Fruit fly (Drosophila melanogaster) whole organism, prepupa: Measurements from ENCODE around the gene CG18088.

Source experiments
- Blimp-1 ChIP-seq: fragments of 200-800 bp; sonication (Bioruptor generic); optimal IDR thresholded peaks from 3 replicates; lab custom pipeline; 2017; ENCODE audit warnings: missing biosample characterization, missing genetic modification characterization, mild to moderate bottlenecking, moderate library complexity, missing genetic modification reagents
- CG10631 ChIP-seq: fragments of 200-800 bp; sonication (Bioruptor generic); optimal IDR thresholded peaks from 2 replicates; lab custom pipeline; 2016; ENCODE audit warnings: missing biosample characterization, missing genetic modification characterization
- CG11294 ChIP-seq: fragments of 200-800 bp; sonication (Bioruptor generic); IDR thresholded peaks from 2 replicates; pipeline ENCODE4 v1.3.6; 2022; ENCODE audit warnings: missing biosample characterization, missing genetic modification characterization
- CG15336 ChIP-seq: fragments of 200-800 bp; sonication (Bioruptor generic); IDR thresholded peaks from 2 replicates; pipeline ENCODE4 v1.3.6; 2022; ENCODE audit warnings: missing biosample characterization, missing genetic modification characterization
- CG1621 ChIP-seq: fragments of 200-800 bp; sonication (Bioruptor generic); optimal IDR thresholded peaks from 3 replicates; lab custom pipeline; 2018; ENCODE audit warnings: missing biosample characterization, mild to moderate bottlenecking, missing genetic modification characterization
- CG3032 ChIP-seq: fragments of 200-800 bp; optimal IDR thresholded peaks from 2 replicates; lab custom pipeline; 2019; ENCODE audit warnings: missing biosample characterization, mild to moderate bottlenecking, missing genetic modification characterization, moderate library complexity
- CG32006 ChIP-seq: fragments of 200-800 bp; sonication (Bioruptor generic); optimal IDR thresholded peaks from 3 replicates; lab custom pipeline; 2017; ENCODE audit warnings: missing biosample characterization, mild to moderate bottlenecking, missing genetic modification characterization
- CG34406 ChIP-seq: fragments of 200-800 bp; sonication (Bioruptor generic); optimal IDR thresholded peaks from 3 replicates; lab custom pipeline; 2016; ENCODE audit warnings: missing biosample characterization, missing genetic modification characterization
- CG3919 ChIP-seq: fragments of 200-800 bp; sonication (Bioruptor generic); optimal IDR thresholded peaks from 3 replicates; lab custom pipeline; 2016; ENCODE audit warnings: missing biosample characterization, missing genetic modification characterization
- CG4318 ChIP-seq: fragments of 200-800 bp; sonication (Bioruptor generic); optimal IDR thresholded peaks from 3 replicates; lab custom pipeline; 2017; ENCODE audit warnings: missing biosample characterization, mild to moderate bottlenecking, missing genetic modification characterization
- CG6163 ChIP-seq: fragments of 200-800 bp; sonication (Bioruptor generic); IDR thresholded peaks from 3 replicates; pipeline ENCODE4 v1.3.6; 2022; ENCODE audit warnings: missing biosample characterization, missing genetic modification characterization
- CG6276 ChIP-seq: fragments of 200-800 bp; sonication (Bioruptor generic); optimal IDR thresholded peaks from 2 replicates; lab custom pipeline; 2017; ENCODE audit warnings: missing biosample characterization, mild to moderate bottlenecking, missing genetic modification characterization
- CG6792 ChIP-seq: fragments of 200-800 bp; sonication (Bioruptor generic); optimal IDR thresholded peaks from 3 replicates; lab custom pipeline; 2016; ENCODE audit warnings: missing biosample characterization, missing genetic modification characterization
- CG6854 ChIP-seq: fragments of 200-800 bp; sonication (Bioruptor generic); optimal IDR thresholded peaks from 2 replicates; lab custom pipeline; 2017; ENCODE audit warnings: missing biosample characterization, mild to moderate bottlenecking, missing genetic modification characterization
- CG7368 ChIP-seq: fragments of 200-800 bp; sonication (Bioruptor generic); optimal IDR thresholded peaks from 3 replicates; lab custom pipeline; 2016; ENCODE audit warnings: missing biosample characterization, missing genetic modification characterization
- CG8319 ChIP-seq: fragments of 200-800 bp; sonication (Bioruptor generic); optimal IDR thresholded peaks from 3 replicates; lab custom pipeline; 2016; ENCODE audit warnings: missing biosample characterization, missing genetic modification characterization
- CG9139 ChIP-seq: fragments of 200-800 bp; sonication (Bioruptor generic); optimal IDR thresholded peaks from 3 replicates; lab custom pipeline; 2017; ENCODE audit warnings: missing biosample characterization, mild to moderate bottlenecking, missing genetic modification characterization
- Eip75B ChIP-seq: fragments of 200-800 bp; sonication (Bioruptor generic); optimal IDR thresholded peaks from 3 replicates; lab custom pipeline; 2016; ENCODE audit warnings: missing biosample characterization, missing genetic modification characterization
- Eip93F ChIP-seq: fragments of 200-800 bp; sonication (Bioruptor generic); optimal IDR thresholded peaks from 2 replicates; lab custom pipeline; 2016; ENCODE audit warnings: missing biosample characterization, mild to moderate bottlenecking, missing genetic modification characterization
- Ets96B ChIP-seq: fragments of 200-800 bp; optimal IDR thresholded peaks from 2 replicates; lab custom pipeline; 2019; ENCODE audit warnings: missing biosample characterization, mild to moderate bottlenecking, missing genetic modification characterization, moderate library complexity
- Gug ChIP-seq: fragments of 200-800 bp; sonication (Bioruptor generic); IDR thresholded peaks from 2 replicates; pipeline ENCODE4 v1.3.6; 2022; ENCODE audit warnings: missing biosample characterization, missing genetic modification characterization
- Hr39 ChIP-seq: fragments of 200-800 bp; sonication (Bioruptor generic); optimal IDR thresholded peaks from 2 replicates; lab custom pipeline; 2016; ENCODE audit warnings: missing biosample characterization, missing genetic modification characterization
- Hr4 ChIP-seq: fragments of 200-800 bp; sonication (Bioruptor generic); optimal IDR thresholded peaks from 3 replicates; lab custom pipeline; 2016; ENCODE audit warnings: missing biosample characterization, missing genetic modification characterization
- Sox14 ChIP-seq: fragments of 200-800 bp; sonication (Bioruptor generic); optimal IDR thresholded peaks from 3 replicates; lab custom pipeline; 2016; ENCODE audit warnings: missing biosample characterization, missing genetic modification characterization
- Sox15 ChIP-seq: fragments of 200-800 bp; sonication (Bioruptor generic); optimal IDR thresholded peaks from 3 replicates; lab custom pipeline; 2016; ENCODE audit warnings: missing biosample characterization, missing genetic modification characterization
- achi ChIP-seq: fragments of 200-800 bp; sonication (Bioruptor generic); optimal IDR thresholded peaks from 3 replicates; lab custom pipeline; 2016; ENCODE audit warnings: missing biosample characterization, missing genetic modification characterization
- acj6 ChIP-seq: fragments of 200-800 bp; sonication (Bioruptor generic); optimal IDR thresholded peaks from 3 replicates; lab custom pipeline; 2016; ENCODE audit warnings: missing biosample characterization, missing genetic modification characterization
- cyc ChIP-seq: fragments of 200-800 bp; sonication (Bioruptor generic); optimal IDR thresholded peaks from 3 replicates; lab custom pipeline; 2016; ENCODE audit warnings: missing biosample characterization, missing genetic modification characterization
- dac ChIP-seq: fragments of 200-800 bp; sonication (Bioruptor generic); optimal IDR thresholded peaks from 2 replicates; lab custom pipeline; 2017; ENCODE audit warnings: missing biosample characterization, mild to moderate bottlenecking, missing genetic modification characterization
- eg ChIP-seq: fragments of 200-800 bp; sonication (Bioruptor generic); IDR thresholded peaks from 3 replicates; pipeline ENCODE4 v1.3.6; 2022; ENCODE audit warnings: missing biosample characterization, missing genetic modification characterization
- esn ChIP-seq: fragments of 200-800 bp; sonication (Bioruptor generic); optimal IDR thresholded peaks from 2 replicates; lab custom pipeline; 2016; ENCODE audit warnings: missing biosample characterization, mild to moderate bottlenecking, missing genetic modification characterization, moderate library complexity
- fd59A ChIP-seq: fragments of 200-800 bp; sonication (Bioruptor generic); optimal IDR thresholded peaks from 2 replicates; lab custom pipeline; 2017; ENCODE audit warnings: missing biosample characterization, mild to moderate bottlenecking, missing genetic modification characterization, missing genetic modification reagents
- fd85E ChIP-seq: fragments of 200-800 bp; sonication (Bioruptor generic); optimal IDR thresholded peaks from 3 replicates; lab custom pipeline; 2016; ENCODE audit warnings: missing biosample characterization, missing genetic modification characterization
- fkh ChIP-seq: fragments of 200-800 bp; sonication (Bioruptor generic); optimal IDR thresholded peaks from 3 replicates; lab custom pipeline; 2017; ENCODE audit warnings: missing biosample characterization, mild to moderate bottlenecking, missing genetic modification characterization, moderate library complexity
- lz ChIP-seq: fragments of 200-800 bp; sonication (Bioruptor generic); optimal IDR thresholded peaks from 3 replicates; lab custom pipeline; 2016; ENCODE audit warnings: missing biosample characterization, missing genetic modification characterization
- net ChIP-seq: fragments of 200-800 bp; sonication (Bioruptor generic); optimal IDR thresholded peaks from 3 replicates; lab custom pipeline; 2016; ENCODE audit warnings: missing biosample characterization, missing genetic modification characterization
- pdm3 ChIP-seq: fragments of 200-800 bp; sonication (Bioruptor generic); optimal IDR thresholded peaks from 3 replicates; lab custom pipeline; 2016; ENCODE audit warnings: missing biosample characterization, missing genetic modification characterization
- salr ChIP-seq, 2 experiments: fragments of 200-800 bp; sonication (Bioruptor generic); optimal IDR thresholded peaks; 3 replicates each; lab custom pipeline; 2016 to 2018; ENCODE audit warnings: missing biosample characterization in 2 of 2, missing genetic modification characterization in 2 of 2, mild to moderate bottlenecking in 1 of 2
- spab ChIP-seq: fragments of 200-800 bp; sonication (Bioruptor generic); optimal IDR thresholded peaks from 2 replicates; lab custom pipeline; 2017; ENCODE audit warnings: missing biosample characterization, mild to moderate bottlenecking, missing genetic modification characterization, missing genetic modification reagents
- svp ChIP-seq: fragments of 200-800 bp; sonication (Bioruptor generic); peaks from one replicate; lab custom pipeline; 2016; ENCODE audit warnings: missing biosample characterization, missing genetic modification characterization
- topi ChIP-seq: fragments of 200-800 bp; sonication (Bioruptor generic); optimal IDR thresholded peaks from 3 replicates; lab custom pipeline; 2016; ENCODE audit warnings: missing biosample characterization, missing genetic modification characterization
- vri ChIP-seq: fragments of 200-800 bp; sonication (Bioruptor generic); optimal IDR thresholded peaks from 3 replicates; lab custom pipeline; 2016; ENCODE audit warnings: missing biosample characterization, mild to moderate bottlenecking, missing genetic modification characterization

CG18088 gene

DNA sequence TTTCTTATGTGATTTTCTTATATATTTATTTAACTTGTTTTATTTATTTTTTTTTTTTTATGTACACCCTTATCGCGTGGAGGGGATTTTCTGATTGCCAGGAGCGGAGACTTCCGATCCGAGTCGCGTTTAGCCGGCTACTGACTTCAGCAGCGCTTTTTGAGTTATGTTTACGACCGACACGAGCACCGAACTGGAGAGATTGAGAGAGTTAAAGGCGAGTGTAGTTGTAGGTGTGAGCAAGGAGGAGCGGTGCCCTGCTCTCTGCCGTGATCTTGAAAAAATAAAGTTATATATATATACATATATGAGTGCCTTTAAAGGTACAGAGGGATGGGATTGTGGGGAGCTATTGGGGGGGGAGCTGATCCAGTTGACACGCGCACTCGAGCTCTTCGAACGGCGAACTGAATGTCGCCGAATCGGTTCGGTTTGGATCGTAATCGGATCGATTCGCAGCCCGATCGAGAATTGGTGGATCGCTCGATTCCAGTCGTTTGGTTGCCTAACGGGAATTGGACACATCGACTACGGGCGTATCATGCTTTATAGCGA is 21.8 kb downstream of the CG18088 start, which contains the start of gene rost (continued):
- TF ChIP-seq spab (GFP tag; lab: Kevin White, UChicago) (peak; percentile 40), Eip93F (GFP tag; lab: Kevin White, UChicago) (no peak), Ets96B (no peak), vri (GFP tag; lab: Kevin White, UChicago) (peak; percentile 77), Blimp-1 (GFP tag; lab: Kevin White, UChicago) (no peak), achi (peak; percentile 10), fkh (GFP tag; lab: Kevin White, UChicago) (no peak), CG6792 (GFP tag; lab: Kevin White, UChicago) (no peak), esn (GFP tag; lab: Kevin White, UChicago) (peak; percentile 17), CG6163 (GFP tag; lab: Robert Waterston, UW) (no peak), CG32006 (no peak), Gug (GFP tag; lab: Robert Waterston, UW) (no peak), CG4318 (GFP tag; lab: Kevin White, UChicago) (no peak), CG7368 (GFP tag; lab: Kevin White, UChicago) (no peak), pdm3 (GFP tag; lab: Kevin White, UChicago) (no peak), cyc (GFP tag; lab: Kevin White, UChicago) (no peak), CG1621 (tag; lab: Kevin White, UChicago) (peak; percentile 45), Sox14 (no peak), Sox15 (GFP tag; lab: Kevin White, UChicago) (no peak), CG11294 (GFP tag; lab: Robert Waterston, UW) (no peak), Hr39 (GFP tag; lab: Kevin White, UChicago) (no peak), fd85E (GFP tag; lab: Kevin White, UChicago) (no peak), CG6276 (no peak), Hr4 (no peak), dac (GFP tag; lab: Kevin White, UChicago) (no peak), CG6854 (GFP tag; lab: Kevin White, UChicago) (peak; percentile 51), svp (GFP tag; lab: Kevin White, UChicago) (peak; percentile 86)

- peak; percentile 41 for TF ChIP-seq vri (GFP tag; lab: Kevin White, UChicago)
- no peak for TF ChIP-seq CG32006
Measured at dm6 chr2L:8991583-8991982, 24.2 kb downstream of the CG18088 start, which contains the start of gene CG9555. Gene CG9555 (plus strand): TSS chr2L:8991735.

dm6 chr2L:8993650-8994441 is 26.5 kb downstream of the CG18088 start, which contains the start of gene CG17906:
Gene CG17906 (plus strand): TSS chr2L:8994391.
- TF ChIP-seq fd59A (GFP tag; lab: Kevin White, UChicago) = no peak
- no peak for TF ChIP-seq CG15336 (GFP tag; lab: Robert Waterston, UW)
- no peak for TF ChIP-seq CG8319
- TF ChIP-seq CG34406 (GFP tag; lab: Kevin White, UChicago) = no peak
- TF ChIP-seq CG4318 (GFP tag; lab: Kevin White, UChicago) = no peak
- TF ChIP-seq esn (GFP tag; lab: Kevin White, UChicago) = no peak
- no peak for TF ChIP-seq dac (GFP tag; lab: Kevin White, UChicago)
- no peak for TF ChIP-seq CG6854 (GFP tag; lab: Kevin White, UChicago)
- no peak for TF ChIP-seq acj6
- no peak for TF ChIP-seq CG3032 (tag; lab: Kevin White, UChicago)
- TF ChIP-seq CG9139 (GFP tag; lab: Kevin White, UChicago) = no peak

DNA sequence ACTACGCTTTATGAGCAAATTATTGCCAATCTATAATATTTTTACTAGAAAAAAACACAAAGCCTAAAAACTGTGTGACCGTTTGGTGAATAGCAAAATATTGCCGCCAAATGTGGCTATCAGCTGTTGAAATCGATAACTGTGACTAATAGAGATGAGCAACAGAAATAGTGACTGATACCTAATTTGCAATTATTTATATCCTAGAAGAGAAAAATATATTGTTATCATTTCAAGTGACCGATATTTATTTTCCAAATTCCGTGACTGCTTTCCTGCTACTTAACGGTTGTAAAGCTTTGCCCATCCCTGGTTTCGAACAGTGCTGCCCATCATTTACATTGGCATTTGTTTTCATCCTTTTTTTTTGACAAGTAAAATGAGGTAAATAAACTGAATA is 29.9 kb downstream of the CG18088 start, which contains the start of the genes alien and CG18661:
Gene alien (minus strand): TSS at position 95 of the 400 bp plus-strand sequence.
Gene CG18661 (plus strand): TSS at position 321 of the 400 bp plus-strand sequence.
- TF ChIP-seq fkh (GFP tag; lab: Kevin White, UChicago) (peak; percentile 69), CG6276 (no peak), CG6163 (GFP tag; lab: Robert Waterston, UW) (peak; percentile 97), CG4318 (GFP tag; lab: Kevin White, UChicago) (peak; percentile 52), CG11294 (GFP tag; lab: Robert Waterston, UW) (peak; percentile 87), vri (GFP tag; lab: Kevin White, UChicago) (no peak), Eip75B (GFP tag; lab: Kevin White, UChicago) (peak; percentile 89), CG7368 (GFP tag; lab: Kevin White, UChicago) (peak; percentile 64), pdm3 (GFP tag; lab: Kevin White, UChicago) (no peak), CG10631 (GFP tag; lab: Kevin White, UChicago) (peak; percentile 85), CG3919 (GFP tag; lab: Kevin White, UChicago) (no peak), CG6792 (GFP tag; lab: Kevin White, UChicago) (peak; percentile 69), CG32006 (peak; percentile 78), salr (GFP tag; optimal IDR thresholded peaks at IDR 0.05; lab: Kevin White, UChicago) (peak in 1 of 2 experiments; percentile 56), CG1621 (tag; lab: Kevin White, UChicago) (no peak), svp (GFP tag; lab: Kevin White, UChicago) (peak; percentile 91), eg (GFP tag; lab: Robert Waterston, UW) (peak; percentile 96), topi (GFP tag; lab: Kevin White, UChicago) (peak; percentile 62), net (GFP tag; lab: Kevin White, UChicago) (peak; percentile 88), Blimp-1 (GFP tag; lab: Kevin White, UChicago) (no peak), lz (GFP tag; lab: Kevin White, UChicago) (peak; percentile 93), CG15336 (GFP tag; lab: Robert Waterston, UW) (peak; percentile 78)
